Fruit fly (Drosophila melanogaster) whole organism, prepupa: ENCODE measurements around the gene Vps52.

Experiments used
- CG11902 ChIP-seq: fragments of 200-800 bp; sonication (Bioruptor generic); optimal IDR thresholded peaks from 3 replicates; lab custom pipeline; 2016; ENCODE audit warnings: missing biosample characterization, missing genetic modification characterization
- CG16779 ChIP-seq: fragments of 200-800 bp; sonication (Bioruptor generic); optimal IDR thresholded peaks from 3 replicates; lab custom pipeline; 2017; ENCODE audit warnings: missing biosample characterization, mild to moderate bottlenecking, missing genetic modification characterization
- CG32006 ChIP-seq: fragments of 200-800 bp; sonication (Bioruptor generic); optimal IDR thresholded peaks from 3 replicates; lab custom pipeline; 2017; ENCODE audit warnings: missing biosample characterization, mild to moderate bottlenecking, missing genetic modification characterization
- CG6163 ChIP-seq: fragments of 200-800 bp; sonication (Bioruptor generic); IDR thresholded peaks from 3 replicates; pipeline ENCODE4 v1.3.6; 2022; ENCODE audit warnings: missing biosample characterization, missing genetic modification characterization
- CG8319 ChIP-seq: fragments of 200-800 bp; sonication (Bioruptor generic); optimal IDR thresholded peaks from 3 replicates; lab custom pipeline; 2016; ENCODE audit warnings: missing biosample characterization, missing genetic modification characterization
- Eip75B ChIP-seq: fragments of 200-800 bp; sonication (Bioruptor generic); optimal IDR thresholded peaks from 3 replicates; lab custom pipeline; 2016; ENCODE audit warnings: missing biosample characterization, missing genetic modification characterization
- Hr4 ChIP-seq: fragments of 200-800 bp; sonication (Bioruptor generic); optimal IDR thresholded peaks from 3 replicates; lab custom pipeline; 2016; ENCODE audit warnings: missing biosample characterization, missing genetic modification characterization
- Met ChIP-seq: fragments of 200-800 bp; sonication (Bioruptor generic); optimal IDR thresholded peaks from 3 replicates; lab custom pipeline; 2016; ENCODE audit warnings: missing biosample characterization, missing genetic modification characterization
- OdsH ChIP-seq: fragments of 200-800 bp; sonication (Bioruptor generic); optimal IDR thresholded peaks from 3 replicates; lab custom pipeline; 2016; ENCODE audit warnings: missing biosample characterization, missing genetic modification characterization
- Smox ChIP-seq: fragments of 200-800 bp; sonication (Bioruptor generic); optimal IDR thresholded peaks from 3 replicates; lab custom pipeline; 2016; ENCODE audit warnings: missing biosample characterization, missing genetic modification characterization
- fd85E ChIP-seq: fragments of 200-800 bp; sonication (Bioruptor generic); optimal IDR thresholded peaks from 3 replicates; lab custom pipeline; 2016; ENCODE audit warnings: missing biosample characterization, missing genetic modification characterization

Gene Vps52

DNA sequence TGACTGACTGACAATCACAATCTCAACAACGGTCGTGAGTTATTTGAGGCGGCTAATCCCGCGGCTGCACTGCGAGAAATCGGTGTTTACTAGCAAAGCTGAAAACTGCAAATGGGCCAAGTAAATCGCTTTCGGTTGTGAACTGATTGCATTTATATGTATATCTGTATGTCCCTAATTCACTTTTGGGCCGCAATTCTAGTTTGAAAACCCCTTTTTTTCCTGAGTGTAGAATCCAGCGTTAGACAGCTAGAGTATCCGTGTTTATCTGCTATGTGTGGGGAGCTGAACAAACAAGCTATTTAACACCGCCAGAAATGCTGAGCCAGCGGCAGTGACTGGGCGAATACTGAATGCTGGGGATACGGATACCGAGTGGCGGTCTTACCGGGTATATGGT is 47.0 kb downstream of the Vps52 start (continued):
- peak; percentile 45 for TF ChIP-seq OdsH (GFP tag; lab: Kevin White, UChicago)
- peak; percentile 40 for TF ChIP-seq Met (GFP tag; lab: Kevin White, UChicago)
- TF ChIP-seq Hr4: peak; percentile 48
- TF ChIP-seq Smox (GFP tag; lab: Kevin White, UChicago): no peak
- no peak for TF ChIP-seq CG16779
- peak; percentile 19 for TF ChIP-seq Eip75B (GFP tag; lab: Kevin White, UChicago)
- TF ChIP-seq CG6163 (GFP tag; lab: Robert Waterston, UW): peak; percentile 85
- no peak for TF ChIP-seq fd85E (GFP tag; lab: Kevin White, UChicago)

DNA sequence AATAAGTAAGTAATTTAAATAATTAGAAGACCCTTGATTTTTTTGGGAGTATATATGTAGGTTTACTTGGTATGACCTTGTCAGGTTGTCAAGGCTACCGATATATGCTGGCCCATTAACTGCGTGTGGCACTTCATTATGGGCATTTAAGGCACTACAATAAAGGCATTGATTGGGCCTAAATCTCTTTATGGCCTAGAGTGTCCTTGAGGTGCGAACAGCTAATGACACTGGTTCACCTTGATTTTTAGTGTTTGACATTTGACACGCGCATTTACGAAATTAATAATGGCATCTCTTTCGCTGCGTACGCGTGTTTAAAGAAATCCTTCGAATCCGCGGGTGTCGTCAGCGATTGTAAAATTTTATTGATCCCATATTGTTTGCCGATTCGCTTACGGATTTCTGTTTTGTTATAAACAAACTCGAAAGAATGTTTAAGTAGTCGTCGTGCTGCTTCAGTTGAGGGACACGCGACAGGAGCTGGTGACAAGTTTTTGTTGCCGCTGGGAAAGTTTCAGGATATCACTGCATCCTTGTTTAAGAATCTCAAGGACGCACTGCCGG is 49.7 kb downstream of the Vps52 start:
- no peak for TF ChIP-seq CG8319 (GFP tag; lab: Kevin White, UChicago)
- TF ChIP-seq CG11902: no peak
- TF ChIP-seq CG32006 (GFP tag; lab: Kevin White, UChicago): no peak
